Fruit fly (Drosophila melanogaster) whole organism, pupa: Measurements from ENCODE around the gene CG16854.
A peak's percentile ranks its signal among the peaks of the same experiment; 100 is the strongest.

Experiments
- CG10348 ChIP-seq: fragments of 200-800 bp; sonication (Bioruptor generic); IDR thresholded peaks from 2 replicates; pipeline ENCODE4 v1.3.6; 2022; ENCODE audit warnings: missing biosample characterization, missing genetic modification characterization
- CG12605 ChIP-seq: fragments of 200-800 bp; sonication (Bioruptor generic); IDR thresholded peaks from 2 replicates; pipeline ENCODE4 v1.3.6; 2022; ENCODE audit warnings: missing biosample characterization, missing genetic modification characterization
- CG13204 ChIP-seq: fragments of 200-800 bp; sonication (Bioruptor generic); optimal IDR thresholded peaks from 2 replicates; lab custom pipeline; 2018; ENCODE audit warnings: missing biosample characterization, mild to moderate bottlenecking, missing genetic modification characterization, moderate library complexity
- CG14655 ChIP-seq: fragments of 200-800 bp; sonication (Bioruptor generic); optimal IDR thresholded peaks from 3 replicates; lab custom pipeline; 2017; ENCODE audit warnings: mild to moderate bottlenecking, missing biosample characterization, missing genetic modification reagents, missing genetic modification characterization
- CG15710 ChIP-seq: fragments of 200-800 bp; sonication (Bioruptor generic); optimal IDR thresholded peaks from 2 replicates; lab custom pipeline; 2018; ENCODE audit warnings: missing biosample characterization, mild to moderate bottlenecking, missing genetic modification characterization, moderate library complexity
- CG17806 ChIP-seq: fragments of 200-800 bp; sonication (Bioruptor generic); optimal IDR thresholded peaks from 2 replicates; lab custom pipeline; 2018; ENCODE audit warnings: missing biosample characterization, mild to moderate bottlenecking, missing genetic modification characterization, moderate library complexity
- CG32121 ChIP-seq: fragments of 200-800 bp; sonication (Bioruptor generic); IDR thresholded peaks from 2 replicates; pipeline ENCODE4 v1.3.6; 2022; ENCODE audit warnings: missing biosample characterization, missing genetic modification characterization
- CG34367 ChIP-seq: fragments of 200-800 bp; sonication (Bioruptor generic); optimal IDR thresholded peaks from 2 replicates; lab custom pipeline; 2018; ENCODE audit warnings: missing biosample characterization, mild to moderate bottlenecking, missing genetic modification characterization
- CG4496 ChIP-seq: fragments of 200-800 bp; sonication (Bioruptor generic); IDR thresholded peaks from 3 replicates; pipeline ENCODE4 v1.3.6; 2022; ENCODE audit warnings: missing biosample characterization, missing genetic modification characterization
- CG8159 ChIP-seq: fragments of 200-800 bp; sonication (Bioruptor generic); optimal IDR thresholded peaks from 3 replicates; lab custom pipeline; 2018; ENCODE audit warnings: missing biosample characterization, mild to moderate bottlenecking, missing genetic modification characterization, moderate library complexity
- CG8301 ChIP-seq: fragments of 200-800 bp; sonication (Bioruptor generic); optimal IDR thresholded peaks from 2 replicates; lab custom pipeline; 2018; ENCODE audit warnings: missing biosample characterization, mild to moderate bottlenecking, missing genetic modification characterization
- CG9948 ChIP-seq: fragments of 200-800 bp; sonication (Bioruptor generic); optimal IDR thresholded peaks from 2 replicates; lab custom pipeline; 2018; ENCODE audit warnings: missing biosample characterization, mild to moderate bottlenecking, missing genetic modification characterization, moderate library complexity
- D1 ChIP-seq: fragments of 200-800 bp; sonication (Bioruptor generic); optimal IDR thresholded peaks from 2 replicates; lab custom pipeline; 2018; ENCODE audit warnings: missing biosample characterization, mild to moderate bottlenecking, missing genetic modification characterization, moderate library complexity
- EcR ChIP-seq: fragments of 200-800 bp; sonication (Bioruptor generic); optimal IDR thresholded peaks from 3 replicates; lab custom pipeline; 2019; ENCODE audit warnings: missing biosample characterization, missing genetic modification characterization, mild to moderate bottlenecking, moderate library complexity, missing genetic modification reagents
- Ets98B ChIP-seq: fragments of 200-800 bp; sonication (Bioruptor generic); IDR thresholded peaks from 2 replicates; pipeline ENCODE4 v1.3.6; 2022; ENCODE audit warnings: missing biosample characterization, missing genetic modification characterization
- Pif1A ChIP-seq: fragments of 200-800 bp; sonication (Bioruptor generic); optimal IDR thresholded peaks from 3 replicates; lab custom pipeline; 2016; ENCODE audit warnings: missing biosample characterization, missing genetic modification characterization
- Pif1B ChIP-seq: fragments of 200-800 bp; sonication (Bioruptor generic); optimal IDR thresholded peaks from 3 replicates; lab custom pipeline; 2016; ENCODE audit warnings: missing biosample characterization, missing genetic modification characterization
- Snoo ChIP-seq: fragments of 200-800 bp; sonication (Bioruptor generic); optimal IDR thresholded peaks from 3 replicates; lab custom pipeline; 2017; ENCODE audit warnings: missing biosample characterization, mild to moderate bottlenecking, missing genetic modification characterization, inconsistent platforms
- fd96Ca ChIP-seq: fragments of 200-800 bp; sonication (Bioruptor generic); IDR thresholded peaks from 3 replicates; pipeline ENCODE4 v1.3.6; 2022; ENCODE audit warnings: missing biosample characterization, missing genetic modification characterization
- gl ChIP-seq: fragments of 200-800 bp; sonication (Bioruptor generic); optimal IDR thresholded peaks from 2 replicates; lab custom pipeline; 2018; ENCODE audit warnings: missing biosample characterization, mild to moderate bottlenecking, missing genetic modification characterization
- rn ChIP-seq: fragments of 200-800 bp; sonication (Bioruptor generic); IDR thresholded peaks from 2 replicates; pipeline ENCODE4 v1.3.6; 2022; ENCODE audit warnings: missing biosample characterization, missing genetic modification characterization

Gene CG16854

dm6 chr2L:11086357-11086924 is at the start of gene CG16854:
Gene CG16854 (plus strand): TSS chr2L:11086721.
- TF ChIP-seq CG15710 (tag; lab: Kevin White, UChicago) = no peak
- TF ChIP-seq CG4496 = 0 out of 3 replicates have a peak, but pooled peaks have one; percentile 7
- no peak for TF ChIP-seq CG34367
- no peak for TF ChIP-seq rn (GFP tag; lab: Robert Waterston, UW)
- no peak for TF ChIP-seq CG14655
- no peak for TF ChIP-seq CG9948 (tag; lab: Kevin White, UChicago)
- no peak for TF ChIP-seq CG12605 (GFP tag; lab: Robert Waterston, UW)
- TF ChIP-seq fd96Ca = 0 out of 3 replicates have a peak, but pooled peaks have one; percentile 31
- TF ChIP-seq Pif1A (GFP tag; lab: Kevin White, UChicago) = no peak
- no peak for TF ChIP-seq Ets98B (GFP tag; lab: Robert Waterston, UW)
- TF ChIP-seq CG8301 (tag; lab: Kevin White, UChicago) = no peak
- TF ChIP-seq CG17806 (tag; lab: Kevin White, UChicago) = no peak
- TF ChIP-seq CG10348 (GFP tag; lab: Robert Waterston, UW) = no peak
- no peak for TF ChIP-seq D1 (tag; lab: Kevin White, UChicago)
- TF ChIP-seq gl (tag; lab: Kevin White, UChicago) = no peak

dm6 chr2L:11037583-11038517 is 48.7 kb upstream of the CG16854 start:
- TF ChIP-seq CG9948 (tag; lab: Kevin White, UChicago) (peak; percentile 9), D1 (tag; lab: Kevin White, UChicago) (no peak), CG8301 (tag; lab: Kevin White, UChicago) (no peak), fd96Ca (no peak), CG13204 (GFP tag; lab: Kevin White, UChicago) (no peak), CG32121 (GFP tag; lab: Robert Waterston, UW) (no peak), Pif1A (GFP tag; lab: Kevin White, UChicago) (peak; percentile 35), rn (GFP tag; lab: Robert Waterston, UW) (no peak), Pif1B (GFP tag; lab: Kevin White, UChicago) (no peak), CG14655 (peak; percentile 36)

dm6 chr2L:11038918-11039317 is 47.6 kb upstream of the CG16854 start:
- TF ChIP-seq CG14655 = no peak
- TF ChIP-seq CG12605 (GFP tag; lab: Robert Waterston, UW) = no peak
- TF ChIP-seq CG32121 (GFP tag; lab: Robert Waterston, UW) = no peak
- TF ChIP-seq CG15710 (tag; lab: Kevin White, UChicago) = no peak
- no peak for TF ChIP-seq gl (tag; lab: Kevin White, UChicago)
- no peak for TF ChIP-seq CG8159
- TF ChIP-seq Ets98B (GFP tag; lab: Robert Waterston, UW) = no peak
- TF ChIP-seq CG10348 (GFP tag; lab: Robert Waterston, UW) = no peak
- TF ChIP-seq CG9948 (tag; lab: Kevin White, UChicago) = no peak
- TF ChIP-seq Pif1A (GFP tag; lab: Kevin White, UChicago) = no peak
- TF ChIP-seq fd96Ca = no peak
- no peak for TF ChIP-seq Pif1B (GFP tag; lab: Kevin White, UChicago)
- no peak for TF ChIP-seq rn (GFP tag; lab: Robert Waterston, UW)
- no peak for TF ChIP-seq CG8301 (tag; lab: Kevin White, UChicago)
- no peak for TF ChIP-seq Snoo
- no peak for TF ChIP-seq D1 (tag; lab: Kevin White, UChicago)
- TF ChIP-seq CG13204 (GFP tag; lab: Kevin White, UChicago) = no peak
- TF ChIP-seq CG34367 = no peak
- no peak for TF ChIP-seq CG17806 (tag; lab: Kevin White, UChicago)

dm6 chr2L:11039548-11040144 is 46.9 kb upstream of the CG16854 start:
- TF ChIP-seq Snoo = no peak
- no peak for TF ChIP-seq CG34367
- TF ChIP-seq EcR = peak; percentile 53

- no peak for TF ChIP-seq gl (tag; lab: Kevin White, UChicago)
- TF ChIP-seq CG14655 = peak; percentile 49
- TF ChIP-seq CG8301 (tag; lab: Kevin White, UChicago) = peak; percentile 26
- TF ChIP-seq CG4496 = no peak
These were observed 45.4 kb upstream of the CG16854 start for dm6 chr2L:11041074-11041473.

dm6 chr2L:11041785-11042184 is 44.7 kb upstream of the CG16854 start:
- TF ChIP-seq CG12605 (GFP tag; lab: Robert Waterston, UW) = peak; percentile 29; the same call in 1 of the 2 replicates
- TF ChIP-seq D1 (tag; lab: Kevin White, UChicago) = no peak
- TF ChIP-seq CG4496 = no peak
- no peak for TF ChIP-seq Pif1A (GFP tag; lab: Kevin White, UChicago)
- no peak for TF ChIP-seq CG14655
- TF ChIP-seq Ets98B (GFP tag; lab: Robert Waterston, UW) = no peak
- TF ChIP-seq, all 21 proteins: peak for 1
